Fruit fly (Drosophila melanogaster) whole organism, embryonic: ENCODE measurements around the gene CG11178.

Experiments
- Awh ChIP-seq: fragments of 200-800 bp; sonication (Bioruptor generic); IDR thresholded peaks from 2 replicates; pipeline ENCODE4, ENCODE4 v1.3.6; 2022; ENCODE audit warnings: missing biosample characterization, missing genetic modification characterization
- C15 ChIP-seq: fragments of 200-800 bp; sonication (Bioruptor generic); IDR thresholded peaks from 3 replicates; pipeline ENCODE4 v1.3.6; 2022; ENCODE audit warnings: missing biosample characterization, missing genetic modification characterization
- CG10147 ChIP-seq: fragments of 200-800 bp; sonication (Bioruptor generic); optimal IDR thresholded peaks from 2 replicates; lab custom pipeline; 2019; ENCODE audit warnings: missing biosample characterization, mild to moderate bottlenecking, missing genetic modification characterization, moderate library complexity
- CG10209 ChIP-seq: fragments of 200-800 bp; sonication (Bioruptor generic); optimal IDR thresholded peaks from 3 replicates; lab custom pipeline; 2017; ENCODE audit warnings: missing biosample characterization, mild to moderate bottlenecking, missing genetic modification characterization, missing genetic modification reagents
- CG10462 ChIP-seq: fragments of 200-800 bp; sonication (Bioruptor generic); optimal IDR thresholded peaks from 2 replicates; lab custom pipeline; 2016; ENCODE audit warnings: missing biosample characterization, missing genetic modification characterization
- CG11085 ChIP-seq: fragments of 200-800 bp; sonication (Bioruptor generic); IDR thresholded peaks from 2 replicates; pipeline ENCODE4 v1.3.6; 2022; ENCODE audit warnings: missing biosample characterization, missing genetic modification characterization
- CG11398 ChIP-seq: fragments of 200-800 bp; sonication (Bioruptor generic); optimal IDR thresholded peaks from 2 replicates; lab custom pipeline; 2016; ENCODE audit warnings: missing biosample characterization, missing genetic modification characterization
- CG11695 ChIP-seq: fragments of 200-800 bp; sonication (Bioruptor generic); IDR thresholded peaks from 3 replicates; pipeline ENCODE4 v1.3.6; 2022; ENCODE audit warnings: missing biosample characterization, missing genetic modification characterization
- CG12744 ChIP-seq: fragments of 200-800 bp; sonication (Bioruptor generic); optimal IDR thresholded peaks from 2 replicates; lab custom pipeline; 2016; ENCODE audit warnings: missing biosample characterization, missing genetic modification characterization
- CG13296 ChIP-seq: fragments of 200-800 bp; sonication (Bioruptor generic); optimal IDR thresholded peaks from 3 replicates; lab custom pipeline; 2018; ENCODE audit warnings: missing biosample characterization, mild to moderate bottlenecking, missing genetic modification characterization
- CG16863 ChIP-seq: fragments of 200-800 bp; sonication (Bioruptor generic); optimal IDR thresholded peaks from 3 replicates; lab custom pipeline; 2016; ENCODE audit warnings: missing biosample characterization, missing genetic modification characterization
- CG17328 ChIP-seq: fragments of 200-800 bp; sonication (Bioruptor generic); IDR thresholded peaks from 2 replicates; pipeline ENCODE4 v1.3.6; 2022; ENCODE audit warnings: missing biosample characterization, missing genetic modification characterization
- CG17359 ChIP-seq: fragments of 200-800 bp; sonication (Bioruptor generic); optimal IDR thresholded peaks from 3 replicates; lab custom pipeline; 2018; ENCODE audit warnings: missing biosample characterization, mild to moderate bottlenecking, missing genetic modification characterization, moderate library complexity
- CG18599 ChIP-seq: fragments of 200-800 bp; sonication (Bioruptor generic); optimal IDR thresholded peaks from 3 replicates; lab custom pipeline; 2017; ENCODE audit warnings: missing biosample characterization, missing genetic modification characterization, mild to moderate bottlenecking, moderate library complexity, missing genetic modification reagents
- CG2202 ChIP-seq: fragments of 200-800 bp; sonication (Bioruptor generic); optimal IDR thresholded peaks from 2 replicates; lab custom pipeline; 2018; ENCODE audit warnings: missing biosample characterization, mild to moderate bottlenecking, missing genetic modification characterization
- CG4707 ChIP-seq: fragments of 200-800 bp; sonication (Bioruptor generic); optimal IDR thresholded peaks from 2 replicates; lab custom pipeline; 2018; ENCODE audit warnings: missing biosample characterization, mild to moderate bottlenecking, missing genetic modification characterization, moderate library complexity
- CG5180 ChIP-seq: fragments of 200-800 bp; sonication (Bioruptor generic); optimal IDR thresholded peaks from 3 replicates; lab custom pipeline; 2017; ENCODE audit warnings: missing biosample characterization, missing genetic modification characterization, mild to moderate bottlenecking, moderate library complexity, missing genetic modification reagents
- CG6854 ChIP-seq: fragments of 200-800 bp; sonication (Bioruptor generic); optimal IDR thresholded peaks from 3 replicates; lab custom pipeline; 2017; ENCODE audit warnings: missing biosample characterization, mild to moderate bottlenecking, missing genetic modification characterization
- CG7839 ChIP-seq: fragments of 200-800 bp; sonication (Bioruptor generic); optimal IDR thresholded peaks from 3 replicates; lab custom pipeline; 2018; ENCODE audit warnings: missing biosample characterization, mild to moderate bottlenecking, missing genetic modification characterization, moderate library complexity
- Chrac-16 ChIP-seq: fragments of 200-800 bp; sonication (Bioruptor generic); optimal IDR thresholded peaks from 3 replicates; lab custom pipeline; 2016; ENCODE audit warnings: missing biosample characterization, missing genetic modification characterization
- CrebB ChIP-seq: fragments of 200-800 bp; sonication (Bioruptor generic); optimal IDR thresholded peaks from 3 replicates; lab custom pipeline; 2018; ENCODE audit warnings: missing biosample characterization, mild to moderate bottlenecking, missing genetic modification characterization
- D19B ChIP-seq: fragments of 200-800 bp; sonication (Bioruptor generic); optimal IDR thresholded peaks from 2 replicates; lab custom pipeline; 2017; ENCODE audit warnings: missing biosample characterization, mild to moderate bottlenecking, missing genetic modification characterization
- Dek ChIP-seq: fragments of 200-800 bp; sonication (Bioruptor generic); optimal IDR thresholded peaks from 3 replicates; lab custom pipeline; 2019; ENCODE audit warnings: missing biosample characterization, mild to moderate bottlenecking, missing genetic modification characterization, moderate library complexity
- Dref ChIP-seq: fragments of 200-800 bp; sonication (Bioruptor generic); IDR thresholded peaks from 2 replicates; pipeline ENCODE4 v1.3.6; 2022; ENCODE audit warnings: missing biosample characterization, missing genetic modification characterization
- ERR ChIP-seq: fragments of 200-800 bp; sonication (Bioruptor generic); optimal IDR thresholded peaks from 2 replicates; lab custom pipeline; 2016; ENCODE audit warnings: missing biosample characterization, missing genetic modification characterization
- Hmx ChIP-seq: fragments of 200-800 bp; sonication (Bioruptor generic); optimal IDR thresholded peaks from 2 replicates; lab custom pipeline; 2016; ENCODE audit warnings: missing biosample characterization, missing genetic modification characterization
- Neu2 ChIP-seq: fragments of 200-800 bp; sonication (Bioruptor generic); optimal IDR thresholded peaks from 3 replicates; lab custom pipeline; 2016; ENCODE audit warnings: missing biosample characterization, missing genetic modification characterization, borderline replicate concordance
- Opbp ChIP-seq: fragments of 200-800 bp; sonication (Bioruptor generic); IDR thresholded peaks from 3 replicates; pipeline ENCODE4 v1.3.6; 2022; ENCODE audit warnings: missing biosample characterization, missing genetic modification characterization; ENCODE audit not compliant: partially characterized antibody
- Taf1 ChIP-seq: fragments of 200-800 bp; sonication (Bioruptor generic); IDR thresholded peaks from 2 replicates; pipeline ENCODE4 v1.3.6; 2022; ENCODE audit warnings: missing biosample characterization, missing genetic modification characterization
- Tbp ChIP-seq: fragments of >200 bp; optimal IDR thresholded peaks from 2 replicates; lab custom pipeline; 2018; ENCODE audit warnings: missing biosample characterization, missing genetic modification characterization
- Vsx1 ChIP-seq: fragments of 200-800 bp; sonication (Bioruptor generic); optimal IDR thresholded peaks from 2 replicates; lab custom pipeline; 2017; ENCODE audit warnings: missing biosample characterization, mild to moderate bottlenecking, missing genetic modification characterization, missing genetic modification reagents
- ase ChIP-seq: fragments of 200-800 bp; sonication (Bioruptor generic); IDR thresholded peaks from 3 replicates; pipeline ENCODE4 v1.3.6; 2022; ENCODE audit warnings: missing biosample characterization, missing genetic modification characterization
- ci ChIP-seq: fragments of 200-800 bp; sonication (Bioruptor generic); IDR thresholded peaks from 3 replicates; pipeline ENCODE4 v1.3.6; 2022; ENCODE audit warnings: missing biosample characterization, missing genetic modification characterization
- croc ChIP-seq: fragments of 200-800 bp; sonication (Bioruptor generic); conservative IDR thresholded peaks from 3 replicates; pipeline ENCODE4 v1.3.6; 2022; ENCODE audit warnings: missing biosample characterization, missing genetic modification characterization
- crp ChIP-seq, 2 experiments: fragments of 200-800 bp; sonication (Bioruptor generic); optimal IDR thresholded peaks; 2 replicates in 1 of 2; 3 replicates in 1 of 2; lab custom pipeline; 2017; ENCODE audit warnings: missing biosample characterization in 2 of 2, missing genetic modification characterization in 2 of 2, mild to moderate bottlenecking in 1 of 2, moderate library complexity in 1 of 2
- dimm ChIP-seq: fragments of 200-800 bp; sonication (Bioruptor generic); IDR thresholded peaks from 2 replicates; pipeline ENCODE4 v1.3.6; 2022; ENCODE audit warnings: missing biosample characterization, missing genetic modification characterization
- dm ChIP-seq: fragments of 200-800 bp; sonication (Bioruptor generic); optimal IDR thresholded peaks from 3 replicates; lab custom pipeline; 2016; ENCODE audit warnings: missing biosample characterization, missing genetic modification characterization
- esg ChIP-seq: fragments of 200-800 bp; sonication (Bioruptor generic); conservative IDR thresholded peaks from 2 replicates; pipeline ENCODE4 v1.3.6; 2022; ENCODE audit warnings: missing biosample characterization, missing genetic modification characterization
- ftz-f1 ChIP-seq: fragments of 200-800 bp; sonication (Bioruptor generic); optimal IDR thresholded peaks from 2 replicates; lab custom pipeline; 2016; ENCODE audit warnings: missing biosample characterization, missing genetic modification characterization
- gro ChIP-seq: fragments of 200-800 bp; sonication (Bioruptor generic); optimal IDR thresholded peaks from 2 replicates; lab custom pipeline; 2016; ENCODE audit warnings: missing biosample characterization, missing genetic modification characterization
- h ChIP-seq: fragments of >200 bp; optimal IDR thresholded peaks from 2 replicates; lab custom pipeline; 2017
- inv ChIP-seq: fragments of 200-800 bp; sonication (Bioruptor generic); IDR thresholded peaks from 2 replicates; pipeline ENCODE4 v1.3.6; 2022; ENCODE audit warnings: missing biosample characterization, missing genetic modification characterization; ENCODE audit not compliant: partially characterized antibody
- kay ChIP-seq: fragments of 200-800 bp; sonication (Bioruptor generic); optimal IDR thresholded peaks from 2 replicates; lab custom pipeline; 2016; ENCODE audit warnings: missing biosample characterization, missing genetic modification characterization
- luna ChIP-seq: fragments of 200-800 bp; sonication (Bioruptor generic); optimal IDR thresholded peaks from 2 replicates; lab custom pipeline; 2016; ENCODE audit warnings: missing biosample characterization, missing genetic modification characterization
- mirr ChIP-seq: fragments of 200-800 bp; sonication (Bioruptor generic); optimal IDR thresholded peaks from 3 replicates; lab custom pipeline; 2018; ENCODE audit warnings: missing biosample characterization, mild to moderate bottlenecking, missing genetic modification characterization
- ranshi ChIP-seq: fragments of 200-800 bp; sonication (Bioruptor generic); IDR thresholded peaks from 2 replicates; pipeline ENCODE4 v1.3.6; 2022; ENCODE audit warnings: missing biosample characterization, missing genetic modification characterization
- seq ChIP-seq: fragments of 200-800 bp; sonication (Bioruptor generic); IDR thresholded peaks from 2 replicates; pipeline ENCODE4 v1.3.6; 2022; ENCODE audit warnings: missing biosample characterization, missing genetic modification characterization
- slp2 ChIP-seq: fragments of 200-800 bp; sonication (Bioruptor generic); optimal IDR thresholded peaks from 2 replicates; lab custom pipeline; 2016; ENCODE audit warnings: missing biosample characterization, missing genetic modification characterization
- sob ChIP-seq: fragments of 200-800 bp; sonication (Bioruptor generic); IDR thresholded peaks from 2 replicates; pipeline ENCODE4 v1.3.6; 2022; ENCODE audit warnings: missing biosample characterization, missing genetic modification characterization
- tgo ChIP-seq: fragments of 200-800 bp; sonication (Bioruptor generic); IDR thresholded peaks from 3 replicates; pipeline ENCODE4 v1.3.6; 2022; ENCODE audit warnings: missing biosample characterization, missing genetic modification characterization
- z ChIP-seq: fragments of 200-800 bp; sonication (Bioruptor generic); IDR thresholded peaks from 3 replicates; pipeline ENCODE4 v1.3.6; 2022; ENCODE audit warnings: missing biosample characterization, missing genetic modification characterization
- zf30C ChIP-seq: fragments of 200-800 bp; sonication (Bioruptor generic); optimal IDR thresholded peaks from 3 replicates; lab custom pipeline; 2018; ENCODE audit warnings: missing biosample characterization, mild to moderate bottlenecking, missing genetic modification characterization

The CG11178 gene

dm6 chrX:13568127-13568526, 37.4 kb upstream of the CG11178 start (continued):
- TF ChIP-seq gro (GFP tag; lab: Kevin White, UChicago) (no peak), Taf1 (GFP tag; lab: Robert Waterston, UW) (no peak), slp2 (GFP tag; lab: Kevin White, UChicago) (no peak), Chrac-16 (GFP tag; lab: Kevin White, UChicago) (no peak), CG12744 (no peak), D19B (no peak), Tbp (GFP tag; lab: Kevin White, UChicago) (no peak), ERR (GFP tag; lab: Kevin White, UChicago) (no peak), dimm (no peak), CG17359 (tag; lab: Kevin White, UChicago) (peak; percentile 24), Dref (GFP tag; lab: Robert Waterston, UW) (no peak), tgo (GFP tag; lab: Robert Waterston, UW) (peak; percentile 48), seq (GFP tag; lab: Robert Waterston, UW) (no peak), CG5180 (GFP tag; lab: Kevin White, UChicago) (no peak), Hmx (GFP tag; lab: Kevin White, UChicago) (no peak), z (GFP tag; lab: Robert Waterston, UW) (no peak), C15 (GFP tag; lab: Robert Waterston, UW) (no peak), ci (GFP tag; lab: Robert Waterston, UW) (peak; percentile 49; the same call in 1 of the 3 replicates), ftz-f1 (GFP tag; lab: Kevin White, UChicago) (no peak), CG11398 (no peak), ranshi (GFP tag; lab: Robert Waterston, UW) (0 out of 2 replicates have a peak, but pooled peaks have one; percentile 24), ase (GFP tag; lab: Robert Waterston, UW) (no peak), Vsx1 (GFP tag; lab: Kevin White, UChicago) (no peak), luna (GFP tag; lab: Kevin White, UChicago) (no peak), CG2202 (tag; lab: Kevin White, UChicago) (no peak), CG7839 (tag; lab: Kevin White, UChicago) (peak; percentile 43), croc (GFP tag; lab: Robert Waterston, UW) (no peak), h (lab: Kevin White, UChicago) (no peak), Neu2 (GFP tag; lab: Kevin White, UChicago) (no peak), CG16863 (GFP tag; lab: Kevin White, UChicago) (no peak), CG11695 (GFP tag; lab: Robert Waterston, UW) (peak; percentile 30; the same call in 1 of the 3 replicates), CG10147 (GFP tag; lab: Kevin White, UChicago) (no peak), CG4707 (GFP tag; lab: Kevin White, UChicago) (no peak), Awh (GFP tag; lab: Robert Waterston, UW) (no peak), esg (GFP tag; lab: Robert Waterston, UW) (0 out of 2 replicates have a peak, but pooled peaks have one; percentile 22), crp (GFP tag; optimal IDR thresholded peaks at IDR 0.05; lab: Kevin White, UChicago) (no peak), CG6854 (GFP tag; lab: Kevin White, UChicago) (no peak), mirr (GFP tag; lab: Kevin White, UChicago) (no peak), CG10209 (GFP tag; lab: Kevin White, UChicago) (peak; percentile 1), kay (GFP tag; lab: Kevin White, UChicago) (no peak), CG10462 (no peak), Opbp (GFP tag; lab: Robert Waterston, UW) (no peak), sob (GFP tag; lab: Robert Waterston, UW) (0 out of 2 replicates have a peak, but pooled peaks have one; percentile 48), inv (no peak), CG18599 (GFP tag; lab: Kevin White, UChicago) (peak; percentile 25), CG17328 (peak; percentile 41; the same call in 1 of the 2 replicates), CG11085 (no peak), zf30C (no peak), CG13296 (peak; percentile 8), Dek (no peak), CrebB (no peak), dm (GFP tag; lab: Kevin White, UChicago) (no peak)
